Worm (Caenorhabditis elegans) whole organism, L4 larva: ENCODE measurements around the gene C43H6.12.

ENCODE experiments used
- T26A8.4 ChIP-seq: fragments of 200-800 bp; sonication (Bioruptor generic); IDR thresholded peaks from 2 replicates; pipeline ENCODE4 v1.3.6; 2022; ENCODE audit warnings: missing genetic modification characterization, missing compliant biosample characterization
- Y75B8A.6 ChIP-seq: fragments of 200-800 bp; sonication (Bioruptor generic); IDR thresholded peaks from 2 replicates; pipeline ENCODE4 v1.3.6; 2022; ENCODE audit warnings: missing genetic modification reagents, missing genetic modification characterization, missing compliant biosample characterization
- aha-1 ChIP-seq: fragments of 150-350 bp; peaks from one replicate; lab custom pipeline; 2014; ENCODE audit warnings: missing biosample characterization, missing genetic modification characterization
- ceh-44 ChIP-seq: fragments of 200-800 bp; sonication (Bioruptor generic); IDR thresholded peaks from 2 replicates; pipeline ENCODE4 v1.3.6; 2022; ENCODE audit warnings: missing genetic modification reagents, missing genetic modification characterization, missing compliant biosample characterization
- ceh-82 ChIP-seq: sonication (generic microtip); optimal IDR thresholded peaks from 2 replicates; lab custom pipeline; 2017; ENCODE audit warnings: missing biosample characterization, missing genetic modification characterization
- ctbp-1 ChIP-seq: fragments of 200-800 bp; sonication (Bioruptor generic); IDR thresholded peaks from 2 replicates; pipeline ENCODE4 v1.3.6; 2022; ENCODE audit warnings: missing genetic modification reagents, missing genetic modification characterization, missing compliant biosample characterization
- dmd-9 ChIP-seq: fragments of 200-800 bp; sonication (Bioruptor generic); IDR thresholded peaks from 2 replicates; pipeline ENCODE4 v1.3.6; 2022; ENCODE audit warnings: missing genetic modification reagents, missing genetic modification characterization, missing compliant biosample characterization
- fkh-10 ChIP-seq: fragments of 150-350 bp; optimal IDR thresholded peaks from 2 replicates; lab custom pipeline; 2014; ENCODE audit warnings: missing biosample characterization, missing genetic modification reagents, missing genetic modification characterization
- hif-1 ChIP-seq, 2 experiments: sonication (generic microtip); optimal IDR thresholded peaks; 2 replicates each; lab custom pipeline; 2016 to 2017; ENCODE audit warnings: missing compliant biosample characterization in 2 of 2, missing genetic modification characterization in 2 of 2, missing genetic modification reagents in 2 of 2, missing genotype in 2 of 2, mild to moderate bottlenecking in 1 of 2
- hlh-11 ChIP-seq: fragments of 200-800 bp; sonication (Bioruptor generic); optimal IDR thresholded peaks from 2 replicates; lab custom pipeline; 2018; ENCODE audit warnings: mild to moderate bottlenecking, missing genetic modification characterization, missing compliant biosample characterization
- hlh-30 ChIP-seq: sonication (generic microtip); optimal IDR thresholded peaks from 2 replicates; lab custom pipeline; 2017; ENCODE audit warnings: antibody characterized with exemption, mild to moderate bottlenecking, missing genetic modification characterization, missing compliant biosample characterization; ENCODE audit not compliant: insufficient read depth
- lin-29 ChIP-seq: fragments of 200-800 bp; sonication (Bioruptor generic); IDR thresholded peaks from 2 replicates; pipeline ENCODE4 v1.3.6; 2022; ENCODE audit warnings: missing genetic modification reagents, missing genetic modification characterization, missing compliant biosample characterization
- lir-3 ChIP-seq: sonication (generic microtip); optimal IDR thresholded peaks from 2 replicates; lab custom pipeline; 2016; ENCODE audit warnings: mild to moderate bottlenecking, missing genetic modification characterization, missing compliant biosample characterization
- madf-5 ChIP-seq, 2 experiments: fragments of 200-800 bp; sonication (Bioruptor generic); IDR thresholded peaks; 2 replicates each; pipeline ENCODE4 v1.3.6; 2022; ENCODE audit warnings: missing compliant biosample characterization in 2 of 2, missing genetic modification characterization in 2 of 2
- mep-1 ChIP-seq: fragments of 150-350 bp; sonication (generic microtip); optimal IDR thresholded peaks from 3 replicates; lab custom pipeline; 2014; ENCODE audit warnings: missing biosample characterization, missing genetic modification characterization
- nhr-111 ChIP-seq: fragments of 200-800 bp; sonication (Bioruptor generic); optimal IDR thresholded peaks from 2 replicates; lab custom pipeline; 2018; ENCODE audit warnings: mild to moderate bottlenecking, missing genetic modification characterization, missing compliant biosample characterization
- nhr-41 ChIP-seq: fragments of 200-800 bp; sonication (Bioruptor generic); IDR thresholded peaks from 2 replicates; pipeline ENCODE4 v1.3.6; 2022; ENCODE audit warnings: missing genetic modification reagents, missing genetic modification characterization, missing compliant biosample characterization
- nhr-42 ChIP-seq: fragments of 200-800 bp; sonication (Bioruptor generic); IDR thresholded peaks from 2 replicates; pipeline ENCODE4 v1.3.6; 2022; ENCODE audit warnings: missing genetic modification characterization, missing compliant biosample characterization
- nhr-48 ChIP-seq: sonication (generic microtip); optimal IDR thresholded peaks from 2 replicates; lab custom pipeline; 2016; ENCODE audit warnings: mild to moderate bottlenecking, missing genetic modification characterization, missing compliant biosample characterization
- pha-4 ChIP-seq, 2 experiments: fragments of 150-350 bp in 1 of 2; fragments of 200-800 bp in 1 of 2; sonication (Bioruptor generic) in 1 of 2; IDR thresholded peaks in 1 of 2; optimal IDR thresholded peaks in 1 of 2; 2 replicates each; pipeline versions ENCODE4 v1.3.6 to Lab custom; 2014 to 2022; ENCODE audit warnings: missing genetic modification characterization in 2 of 2, missing genetic modification reagents in 2 of 2, missing biosample characterization in 1 of 2, missing compliant biosample characterization in 1 of 2
- rbr-2 ChIP-seq: sonication (generic microtip); optimal IDR thresholded peaks from 2 replicates; lab custom pipeline; 2016; ENCODE audit warnings: missing genotype, missing genetic modification characterization, missing compliant biosample characterization
- set-16 ChIP-seq: fragments of 200-800 bp; sonication (Bioruptor generic); IDR thresholded peaks from 2 replicates; pipeline ENCODE4 v1.3.6; 2022; ENCODE audit warnings: missing genetic modification reagents, missing genetic modification characterization, missing compliant biosample characterization
- skn-1 ChIP-seq: fragments of 150-350 bp; optimal IDR thresholded peaks from 2 replicates; lab custom pipeline; 2014; ENCODE audit warnings: missing biosample characterization, missing genetic modification characterization
- tag-97 ChIP-seq: fragments of 200-800 bp; sonication (Bioruptor generic); IDR thresholded peaks from 2 replicates; pipeline ENCODE4 v1.3.6; 2022; ENCODE audit warnings: missing genetic modification characterization, missing compliant biosample characterization
- unc-62 ChIP-seq, 3 experiments: fragments of 150-350 bp in 1 of 3; sonication (generic microtip); optimal IDR thresholded peaks in 2 of 3; peaks in 1 of 3; 1 replicate in 1 of 3; 2 replicates in 2 of 3; lab custom pipeline; 2014 to 2017; ENCODE audit warnings: missing biosample characterization in 3 of 3, missing genetic modification characterization in 3 of 3, missing genetic modification reagents in 3 of 3, missing genotype in 1 of 3
- vab-7 ChIP-seq: fragments of 200-800 bp; sonication (Bioruptor generic); IDR thresholded peaks from 2 replicates; pipeline ENCODE4 v1.3.6; 2022; ENCODE audit warnings: missing genetic modification reagents, missing genetic modification characterization, missing compliant biosample characterization
- zfp-2 ChIP-seq: sonication (generic microtip); optimal IDR thresholded peaks from 2 replicates; lab custom pipeline; 2016; ENCODE audit warnings: mild to moderate bottlenecking, missing genetic modification characterization, missing compliant biosample characterization

Gene C43H6.12

DNA sequence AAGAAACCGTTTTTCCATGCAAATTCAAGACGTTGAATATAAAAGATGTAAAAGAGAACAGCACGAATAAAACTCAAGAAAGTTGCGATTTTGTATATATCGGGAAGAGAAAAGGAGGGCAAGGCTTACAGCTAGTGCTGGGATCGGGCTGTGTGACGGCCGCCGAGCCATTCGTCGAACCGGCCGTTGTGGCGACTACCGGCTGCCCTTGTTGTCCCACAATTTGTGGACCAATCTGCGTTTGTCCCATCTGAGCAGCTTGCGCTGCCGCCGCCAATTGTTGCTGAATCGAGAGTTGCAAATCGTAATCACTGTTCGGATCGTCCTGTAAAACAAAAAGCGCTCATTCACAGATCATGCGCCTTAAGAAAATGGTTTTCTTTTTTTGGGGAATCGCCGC, 37.8 kb downstream of the C43H6.12 start:
- TF ChIP-seq set-16 (peak; percentile 34; the same call in 1 of the 2 replicates), skn-1 (tag; lab: Kevin White, UChicago) (no peak)

- TF ChIP-seq nhr-42 (GFP tag; lab: Robert Waterston, UW) (no peak), set-16 (peak; percentile 50; the same call in 1 of the 2 replicates), aha-1 (tag; lab: Kevin White, UChicago) (peak; percentile 3), ctbp-1 (0 out of 2 replicates have a peak, but pooled peaks have one; percentile 16)
- TF ChIP-seq, all 104 proteins: peak for 3
Measured at ce11 chrX:2450994-2451393, 41.6 kb downstream of the C43H6.12 start.

ce11 chrX:2452297-2452696, 42.9 kb downstream of the C43H6.12 start:
- TF ChIP-seq ceh-44 (GFP tag; lab: Robert Waterston, UW) (no peak), lin-29 (GFP tag; lab: Robert Waterston, UW) (no peak), hlh-11 (tag; lab: Kevin White, UChicago) (peak; percentile 14)

- TF ChIP-seq lir-3 (tag; lab: Kevin White, UChicago) (no peak), zfp-2 (tag; lab: Kevin White, UChicago) (no peak), rbr-2 (tag; lab: Kevin White, UChicago) (no peak), skn-1 (tag; lab: Kevin White, UChicago) (no peak), Y75B8A.6 (GFP tag; lab: Robert Waterston, UW) (no peak), dmd-9 (GFP tag; lab: Robert Waterston, UW) (no peak), hif-1 (tag; optimal IDR thresholded peaks at IDR 0.05; lab: Kevin White, UChicago) (no peak), unc-62 (GFP tag; optimal IDR thresholded peaks at IDR 0.05 in 1 of 2; lab: Kevin White, UChicago) (no peak), unc-62 (tag; optimal IDR thresholded peaks at IDR 0.05; lab: Kevin White, UChicago) (no peak), madf-5 (GFP tag; IDR thresholded peaks at IDR 0.05; lab: Robert Waterston, UW) (no peak), pha-4 (GFP tag; IDR thresholded peaks at IDR 0.05; lab: Robert Waterston, UW) (no peak), pha-4 (tag; optimal IDR thresholded peaks at IDR 0.05; lab: Kevin White, UChicago) (no peak), vab-7 (GFP tag; lab: Robert Waterston, UW) (no peak)
Measured at ce11 chrX:2452716-2453115, 43.3 kb downstream of the C43H6.12 start.

DNA sequence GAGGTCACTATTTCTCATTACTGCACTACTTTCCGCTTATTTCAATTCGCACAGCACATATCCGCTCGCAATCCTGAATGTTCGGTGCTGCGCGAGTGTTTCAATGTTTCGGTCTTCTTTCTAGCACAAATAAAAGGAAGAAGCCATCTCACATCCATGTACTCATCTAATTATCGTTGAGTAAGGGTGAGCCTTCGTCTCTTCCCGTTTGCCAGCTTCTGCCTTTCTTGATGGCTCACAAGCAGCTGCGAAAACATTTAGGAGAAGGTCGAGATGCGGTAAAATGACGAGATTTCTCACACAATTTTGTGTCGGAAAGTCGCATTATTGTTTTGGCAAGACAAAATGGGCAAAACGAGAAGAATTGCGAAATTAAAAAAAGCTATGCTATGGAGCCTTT, 45.5 kb downstream of the C43H6.12 start:
- TF ChIP-seq tag-97 (GFP tag; lab: Robert Waterston, UW) (no peak), nhr-48 (tag; lab: Kevin White, UChicago) (no peak), fkh-10 (GFP tag; lab: Kevin White, UChicago) (peak; percentile 69), unc-62 (GFP tag; optimal IDR thresholded peaks at IDR 0.05 in 1 of 2; lab: Kevin White, UChicago) (no peak), unc-62 (tag; optimal IDR thresholded peaks at IDR 0.05; lab: Kevin White, UChicago) (no peak), mep-1 (no peak)

DNA sequence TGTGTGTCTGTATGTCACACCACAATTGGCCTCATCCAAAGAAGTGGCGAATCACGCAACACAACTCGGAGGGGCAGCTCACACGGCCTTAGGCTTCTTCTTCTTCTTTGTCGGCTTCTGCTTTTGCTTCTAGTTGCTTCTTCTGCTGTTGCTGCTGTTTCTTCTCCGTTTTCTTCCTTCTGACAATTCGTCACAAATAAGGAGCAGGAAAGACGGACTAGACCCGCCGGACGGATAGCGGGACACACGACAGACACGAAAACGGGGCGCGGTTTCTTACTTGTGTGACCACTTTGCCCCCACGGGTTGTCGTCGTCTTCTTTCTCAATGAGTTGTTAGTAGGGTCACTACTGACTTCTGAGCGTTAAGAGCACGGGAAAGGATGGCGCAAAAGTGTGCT, 46.7 kb downstream of the C43H6.12 start:
- no peak for TF ChIP-seq fkh-10 (GFP tag; lab: Kevin White, UChicago)
- no peak for TF ChIP-seq mep-1
- peak; percentile 77 for TF ChIP-seq aha-1 (tag; lab: Kevin White, UChicago)
- TF ChIP-seq hlh-30 (tag; lab: Kevin White, UChicago): peak; percentile 11
- no peak for TF ChIP-seq nhr-41 (GFP tag; lab: Robert Waterston, UW)

ce11 chrX:2457461-2457860, 48.1 kb downstream of the C43H6.12 start:
- no peak for TF ChIP-seq T26A8.4 (GFP tag; lab: Robert Waterston, UW)
- TF ChIP-seq fkh-10 (GFP tag; lab: Kevin White, UChicago): peak; percentile 83
- no peak for TF ChIP-seq nhr-111
- TF ChIP-seq pha-4 (GFP tag; IDR thresholded peaks at IDR 0.05; lab: Robert Waterston, UW): no peak
- no peak for TF ChIP-seq pha-4 (tag; optimal IDR thresholded peaks at IDR 0.05; lab: Kevin White, UChicago)
- TF ChIP-seq aha-1 (tag; lab: Kevin White, UChicago): peak; percentile 14
- TF ChIP-seq ceh-82 (tag; lab: Kevin White, UChicago): no peak
